Fruit fly (Drosophila melanogaster) Kc167 (cell line): ENCODE measurements around the gene CG42536.

ENCODE experiments used
- Myc ChIP-seq: fragments of >200 bp; optimal IDR thresholded peaks from 2 replicates; lab custom pipeline; 2017; ENCODE audit warnings: missing external identifiers
- Sin3A ChIP-seq: fragments of >200 bp; optimal IDR thresholded peaks from 2 replicates; lab custom pipeline; 2018; ENCODE audit warnings: missing external identifiers
- h ChIP-seq: fragments of >200 bp; optimal IDR thresholded peaks from 3 replicates; lab custom pipeline; 2018; ENCODE audit warnings: missing external identifiers
- insv ChIP-seq: fragments of >200 bp; optimal IDR thresholded peaks from 3 replicates; lab custom pipeline; 2018; ENCODE audit warnings: missing external identifiers
- psq ChIP-seq: fragments of >200 bp; optimal IDR thresholded peaks from 2 replicates; lab custom pipeline; 2017; ENCODE audit warnings: missing external identifiers
- ttk ChIP-seq: sonication (Bioruptor generic); optimal IDR thresholded peaks from 2 replicates; lab custom pipeline; 2017; ENCODE audit warnings: missing external identifiers

The CG42536 gene

dm6 chr3L:10664511-10665062 is 34.7 kb upstream of the CG42536 start, which contains the start of gene simj:
Gene simj (plus strand): TSS chr3L:10664739.
- TF ChIP-seq h (no peak), psq (lab: Kevin White, UChicago) (no peak), ttk (no peak)

dm6 chr3L:10663190-10663763 is 33.4 kb upstream of the CG42536 start, which contains the start of gene Adi1:
Gene Adi1 (plus strand): TSS chr3L:10663376.
- TF ChIP-seq insv (lab: Kevin White, UChicago) (no peak), Myc (no peak), psq (lab: Kevin White, UChicago) (no peak), h (no peak)

- TF ChIP-seq h, result no peak
- TF ChIP-seq Myc, result no peak
- no peak for TF ChIP-seq insv (lab: Kevin White, UChicago)
- TF ChIP-seq psq (lab: Kevin White, UChicago), result no peak
- TF ChIP-seq Sin3A (lab: Kevin White, UChicago), result no peak
- no peak for TF ChIP-seq ttk
Observed at dm6 chr3L:10660744-10661589, 31.1 kb upstream of the CG42536 start, which contains the start of the genes CG32066 and CG8003. Gene CG32066 (minus strand): TSS chr3L:10661013. Gene CG8003 (plus strand): TSS chr3L:10661475.

DNA sequence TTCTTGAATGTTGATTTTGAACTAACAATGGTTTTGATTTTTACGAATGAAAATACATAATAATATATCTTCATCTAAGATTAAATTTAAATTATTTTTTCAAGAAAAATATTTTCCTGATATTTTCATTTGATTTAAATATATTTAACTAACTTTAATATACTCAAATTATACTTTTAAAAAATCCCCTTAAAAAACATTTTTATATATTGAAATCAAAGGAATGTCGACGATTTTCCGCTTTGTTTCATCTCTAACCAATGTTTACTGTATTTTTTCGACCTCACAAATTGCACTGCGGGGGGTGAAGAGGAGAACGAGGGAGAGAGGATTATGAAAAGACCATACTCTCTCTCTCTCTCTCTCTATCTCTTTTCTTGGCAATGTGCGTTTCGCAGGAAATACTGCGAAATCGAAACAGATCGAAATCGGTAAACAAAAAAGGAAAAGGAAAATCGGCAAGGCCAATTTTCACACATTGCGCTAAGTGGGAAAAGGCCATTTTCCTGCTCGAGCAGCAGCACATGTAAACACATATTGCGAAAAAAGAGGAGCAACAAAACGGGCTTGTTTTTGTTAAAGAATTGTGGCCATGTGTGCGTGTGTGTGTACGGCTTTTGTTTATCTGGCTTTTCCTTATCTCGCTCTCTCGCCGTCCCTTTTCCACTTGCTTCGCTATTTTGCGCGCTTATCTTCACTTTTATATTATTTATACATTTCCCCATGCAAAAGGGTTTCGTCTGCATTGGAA is 30.3 kb upstream of the CG42536 start:
- TF ChIP-seq Sin3A (lab: Kevin White, UChicago) (no peak), h (no peak), psq (lab: Kevin White, UChicago) (no peak), Myc (no peak), ttk (no peak), insv (lab: Kevin White, UChicago) (no peak)

dm6 chr3L:10659524-10659923 is 29.7 kb upstream of the CG42536 start:
- no peak for TF ChIP-seq Myc
- TF ChIP-seq h, result no peak

DNA sequence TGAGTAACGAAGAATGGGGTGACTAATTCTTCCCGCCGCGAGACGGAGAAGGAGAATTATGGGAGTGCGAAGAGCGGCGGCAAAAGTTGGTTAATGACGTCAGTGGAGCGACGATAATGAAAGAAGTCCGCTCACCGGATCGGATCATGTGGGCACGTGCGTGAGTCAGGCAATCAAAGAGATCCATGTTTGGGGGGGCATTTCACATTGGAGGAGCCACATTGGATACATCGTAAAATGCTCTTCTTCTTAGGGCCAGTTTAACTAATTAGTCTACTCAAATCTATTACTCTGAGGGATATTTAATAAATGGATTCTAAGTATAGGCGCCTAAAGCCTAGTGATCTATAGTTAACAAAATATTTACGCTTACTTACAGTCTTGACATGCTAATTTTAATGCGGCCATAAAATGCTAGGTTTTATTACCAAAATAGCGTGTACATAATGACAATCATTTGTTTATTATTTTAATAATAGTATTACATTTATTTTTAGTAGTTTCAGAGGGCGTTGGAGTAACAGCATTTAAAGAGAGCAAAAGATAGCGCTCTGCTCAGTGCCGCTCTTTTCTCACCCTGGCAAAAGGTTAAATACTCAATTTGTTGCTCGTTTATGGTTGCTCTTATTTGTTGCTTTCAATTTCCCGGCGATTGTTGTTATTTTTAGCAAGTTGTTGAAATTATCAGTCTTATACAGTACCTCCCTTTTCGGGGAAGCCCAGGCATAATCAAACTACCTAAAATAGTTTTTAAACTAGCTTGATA is 28.7 kb upstream of the CG42536 start:
- no peak for TF ChIP-seq h
- no peak for TF ChIP-seq ttk
- no peak for TF ChIP-seq Myc
- no peak for TF ChIP-seq psq (lab: Kevin White, UChicago)
- no peak for TF ChIP-seq Sin3A (lab: Kevin White, UChicago)
- no peak for TF ChIP-seq insv (lab: Kevin White, UChicago)

DNA sequence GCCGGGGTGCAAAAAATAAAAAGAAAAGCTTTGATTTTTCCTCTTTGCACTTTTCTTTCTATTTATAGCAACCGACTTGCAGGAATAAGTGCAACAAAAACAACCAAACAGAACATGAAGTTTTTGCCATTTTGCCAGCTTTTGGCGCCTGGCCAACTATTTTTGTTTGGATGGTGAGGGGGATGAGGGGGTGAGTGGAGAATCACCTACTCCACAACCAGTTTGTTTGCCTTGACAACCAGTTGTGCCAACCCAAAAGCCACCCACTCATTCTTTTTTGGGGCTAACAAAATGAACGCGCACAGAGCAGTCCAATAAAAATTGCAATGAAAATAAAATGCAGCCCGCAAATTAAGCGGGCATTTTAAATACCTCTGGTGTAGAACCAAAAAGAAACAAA is 27.4 kb upstream of the CG42536 start:
- TF ChIP-seq ttk (no peak), insv (lab: Kevin White, UChicago) (no peak), psq (lab: Kevin White, UChicago) (no peak), h (no peak)

dm6 chr3L:10656451-10657198 is 26.8 kb upstream of the CG42536 start:
- TF ChIP-seq Myc (no peak), insv (lab: Kevin White, UChicago) (no peak), h (no peak), Sin3A (lab: Kevin White, UChicago) (no peak), ttk (no peak), psq (lab: Kevin White, UChicago) (no peak)

DNA sequence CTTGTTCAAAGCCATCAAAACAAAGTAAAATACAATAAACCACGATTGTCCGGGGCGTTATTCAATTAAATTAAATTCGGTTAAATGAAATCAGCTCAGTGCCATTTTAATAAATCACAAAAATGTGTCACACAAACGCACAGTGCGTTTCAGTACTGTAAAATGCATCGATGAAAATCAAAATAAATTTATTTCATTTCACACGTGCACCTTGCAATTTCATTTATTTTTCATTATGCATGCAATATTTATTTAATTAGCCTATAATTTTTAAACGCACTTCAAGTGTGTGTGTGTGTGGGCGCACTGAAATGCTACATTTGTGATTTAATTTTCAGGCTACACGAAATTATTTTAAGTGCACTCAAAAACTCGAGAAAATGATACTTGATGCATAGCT is 24.6 kb upstream of the CG42536 start:
- TF ChIP-seq psq (lab: Kevin White, UChicago) (no peak), Sin3A (lab: Kevin White, UChicago) (no peak), insv (lab: Kevin White, UChicago) (no peak), ttk (no peak), h (no peak), Myc (no peak)

dm6 chr3L:10652487-10652886 is 22.6 kb upstream of the CG42536 start:
- TF ChIP-seq Myc, result no peak
- no peak for TF ChIP-seq psq (lab: Kevin White, UChicago)
- TF ChIP-seq ttk, result no peak
- no peak for TF ChIP-seq h
- no peak for TF ChIP-seq Sin3A (lab: Kevin White, UChicago)
- TF ChIP-seq insv (lab: Kevin White, UChicago), result no peak

- TF ChIP-seq Sin3A (lab: Kevin White, UChicago), result no peak
- TF ChIP-seq ttk, result no peak
- no peak for TF ChIP-seq insv (lab: Kevin White, UChicago)
- no peak for TF ChIP-seq psq (lab: Kevin White, UChicago)
- TF ChIP-seq Myc, result no peak
- no peak for TF ChIP-seq h
Observed at dm6 chr3L:10651271-10651670, 21.4 kb upstream of the CG42536 start.
